Fruit fly (Drosophila melanogaster) whole organism, pupa: ENCODE data around the gene CG15020.

ENCODE experiments used
- CG10348 ChIP-seq: fragments of 200-800 bp; sonication (Bioruptor generic); IDR thresholded peaks from 2 replicates; pipeline ENCODE4 v1.3.6; 2022; ENCODE audit warnings: missing biosample characterization, missing genetic modification characterization
- CG12605 ChIP-seq: fragments of 200-800 bp; sonication (Bioruptor generic); IDR thresholded peaks from 2 replicates; pipeline ENCODE4 v1.3.6; 2022; ENCODE audit warnings: missing biosample characterization, missing genetic modification characterization
- CG13204 ChIP-seq: fragments of 200-800 bp; sonication (Bioruptor generic); optimal IDR thresholded peaks from 2 replicates; lab custom pipeline; 2018; ENCODE audit warnings: missing biosample characterization, mild to moderate bottlenecking, missing genetic modification characterization, moderate library complexity
- CG14655 ChIP-seq: fragments of 200-800 bp; sonication (Bioruptor generic); optimal IDR thresholded peaks from 3 replicates; lab custom pipeline; 2017; ENCODE audit warnings: mild to moderate bottlenecking, missing biosample characterization, missing genetic modification reagents, missing genetic modification characterization
- CG15710 ChIP-seq: fragments of 200-800 bp; sonication (Bioruptor generic); optimal IDR thresholded peaks from 2 replicates; lab custom pipeline; 2018; ENCODE audit warnings: missing biosample characterization, mild to moderate bottlenecking, missing genetic modification characterization, moderate library complexity
- CG17806 ChIP-seq: fragments of 200-800 bp; sonication (Bioruptor generic); optimal IDR thresholded peaks from 2 replicates; lab custom pipeline; 2018; ENCODE audit warnings: missing biosample characterization, mild to moderate bottlenecking, missing genetic modification characterization, moderate library complexity
- CG32121 ChIP-seq: fragments of 200-800 bp; sonication (Bioruptor generic); IDR thresholded peaks from 2 replicates; pipeline ENCODE4 v1.3.6; 2022; ENCODE audit warnings: missing biosample characterization, missing genetic modification characterization
- CG34367 ChIP-seq: fragments of 200-800 bp; sonication (Bioruptor generic); optimal IDR thresholded peaks from 2 replicates; lab custom pipeline; 2018; ENCODE audit warnings: missing biosample characterization, mild to moderate bottlenecking, missing genetic modification characterization
- CG4496 ChIP-seq: fragments of 200-800 bp; sonication (Bioruptor generic); IDR thresholded peaks from 3 replicates; pipeline ENCODE4 v1.3.6; 2022; ENCODE audit warnings: missing biosample characterization, missing genetic modification characterization
- CG8159 ChIP-seq: fragments of 200-800 bp; sonication (Bioruptor generic); optimal IDR thresholded peaks from 3 replicates; lab custom pipeline; 2018; ENCODE audit warnings: missing biosample characterization, mild to moderate bottlenecking, missing genetic modification characterization, moderate library complexity
- CG8301 ChIP-seq: fragments of 200-800 bp; sonication (Bioruptor generic); optimal IDR thresholded peaks from 2 replicates; lab custom pipeline; 2018; ENCODE audit warnings: missing biosample characterization, mild to moderate bottlenecking, missing genetic modification characterization
- CG9948 ChIP-seq: fragments of 200-800 bp; sonication (Bioruptor generic); optimal IDR thresholded peaks from 2 replicates; lab custom pipeline; 2018; ENCODE audit warnings: missing biosample characterization, mild to moderate bottlenecking, missing genetic modification characterization, moderate library complexity
- D1 ChIP-seq: fragments of 200-800 bp; sonication (Bioruptor generic); optimal IDR thresholded peaks from 2 replicates; lab custom pipeline; 2018; ENCODE audit warnings: missing biosample characterization, mild to moderate bottlenecking, missing genetic modification characterization, moderate library complexity
- EcR ChIP-seq: fragments of 200-800 bp; sonication (Bioruptor generic); optimal IDR thresholded peaks from 3 replicates; lab custom pipeline; 2019; ENCODE audit warnings: missing biosample characterization, missing genetic modification characterization, mild to moderate bottlenecking, moderate library complexity, missing genetic modification reagents
- Ets98B ChIP-seq: fragments of 200-800 bp; sonication (Bioruptor generic); IDR thresholded peaks from 2 replicates; pipeline ENCODE4 v1.3.6; 2022; ENCODE audit warnings: missing biosample characterization, missing genetic modification characterization
- Pif1A ChIP-seq: fragments of 200-800 bp; sonication (Bioruptor generic); optimal IDR thresholded peaks from 3 replicates; lab custom pipeline; 2016; ENCODE audit warnings: missing biosample characterization, missing genetic modification characterization
- Pif1B ChIP-seq: fragments of 200-800 bp; sonication (Bioruptor generic); optimal IDR thresholded peaks from 3 replicates; lab custom pipeline; 2016; ENCODE audit warnings: missing biosample characterization, missing genetic modification characterization
- Snoo ChIP-seq: fragments of 200-800 bp; sonication (Bioruptor generic); optimal IDR thresholded peaks from 3 replicates; lab custom pipeline; 2017; ENCODE audit warnings: missing biosample characterization, mild to moderate bottlenecking, missing genetic modification characterization, inconsistent platforms
- fd96Ca ChIP-seq: fragments of 200-800 bp; sonication (Bioruptor generic); IDR thresholded peaks from 3 replicates; pipeline ENCODE4 v1.3.6; 2022; ENCODE audit warnings: missing biosample characterization, missing genetic modification characterization
- gl ChIP-seq: fragments of 200-800 bp; sonication (Bioruptor generic); optimal IDR thresholded peaks from 2 replicates; lab custom pipeline; 2018; ENCODE audit warnings: missing biosample characterization, mild to moderate bottlenecking, missing genetic modification characterization
- rn ChIP-seq: fragments of 200-800 bp; sonication (Bioruptor generic); IDR thresholded peaks from 2 replicates; pipeline ENCODE4 v1.3.6; 2022; ENCODE audit warnings: missing biosample characterization, missing genetic modification characterization

CG15020 gene

dm6 chr3L:4411951-4412350, 9.5 kb upstream of the CG15020 start:
- no peak for TF ChIP-seq EcR (GFP tag; lab: Kevin White, UChicago)
- TF ChIP-seq gl (tag; lab: Kevin White, UChicago) = no peak
- TF ChIP-seq CG12605 (GFP tag; lab: Robert Waterston, UW) = no peak
- no peak for TF ChIP-seq CG8159 (tag; lab: Kevin White, UChicago)
- TF ChIP-seq Pif1B (GFP tag; lab: Kevin White, UChicago) = no peak
- peak; percentile 30; the same call in 1 of the 2 replicates for TF ChIP-seq Ets98B (GFP tag; lab: Robert Waterston, UW)
- no peak for TF ChIP-seq CG8301 (tag; lab: Kevin White, UChicago)

dm6 chr3L:4412974-4413373, 8.5 kb upstream of the CG15020 start:
- TF ChIP-seq Pif1B (GFP tag; lab: Kevin White, UChicago) = no peak
- no peak for TF ChIP-seq CG14655
- no peak for TF ChIP-seq CG9948
- TF ChIP-seq CG8301 (tag; lab: Kevin White, UChicago) = peak; percentile 4
- TF ChIP-seq Ets98B (GFP tag; lab: Robert Waterston, UW) = peak; percentile 60
- no peak for TF ChIP-seq CG13204
- no peak for TF ChIP-seq gl (tag; lab: Kevin White, UChicago)
- TF ChIP-seq CG15710 = no peak
- no peak for TF ChIP-seq Pif1A (GFP tag; lab: Kevin White, UChicago)
- TF ChIP-seq CG4496 (GFP tag; lab: Robert Waterston, UW) = peak; percentile 79
- no peak for TF ChIP-seq CG17806 (tag; lab: Kevin White, UChicago)
- no peak for TF ChIP-seq Snoo
- no peak for TF ChIP-seq EcR (GFP tag; lab: Kevin White, UChicago)
- TF ChIP-seq CG12605 (GFP tag; lab: Robert Waterston, UW) = 0 out of 2 replicates have a peak, but pooled peaks have one; percentile 39
- TF ChIP-seq CG8159 (tag; lab: Kevin White, UChicago) = no peak
- no peak for TF ChIP-seq CG34367 (tag; lab: Kevin White, UChicago)
- TF ChIP-seq CG32121 (GFP tag; lab: Robert Waterston, UW) = peak; percentile 67
- TF ChIP-seq fd96Ca (GFP tag; lab: Robert Waterston, UW) = peak; percentile 66; the same call in 1 of the 3 replicates

dm6 chr3L:4413800-4414446, 7.5 kb upstream of the CG15020 start:
- peak; percentile 73 for TF ChIP-seq CG12605 (GFP tag; lab: Robert Waterston, UW)
- no peak for TF ChIP-seq CG14655
- TF ChIP-seq CG8159 (tag; lab: Kevin White, UChicago) = no peak
- no peak for TF ChIP-seq D1 (tag; lab: Kevin White, UChicago)
- TF ChIP-seq Snoo = no peak
- TF ChIP-seq EcR (GFP tag; lab: Kevin White, UChicago) = no peak
- peak; percentile 63 for TF ChIP-seq fd96Ca (GFP tag; lab: Robert Waterston, UW)
- TF ChIP-seq CG13204 = no peak
- TF ChIP-seq CG9948 = no peak
- TF ChIP-seq CG4496 (GFP tag; lab: Robert Waterston, UW) = peak; percentile 65
- TF ChIP-seq Ets98B (GFP tag; lab: Robert Waterston, UW) = peak; percentile 59
- peak; percentile 67; the same call in 1 of the 2 replicates for TF ChIP-seq CG32121 (GFP tag; lab: Robert Waterston, UW)
- TF ChIP-seq, all 21 proteins: peak for 5

dm6 chr3L:4414579-4414978, 6.9 kb upstream of the CG15020 start:
- TF ChIP-seq rn = no peak
- TF ChIP-seq Pif1A (GFP tag; lab: Kevin White, UChicago) = no peak
- no peak for TF ChIP-seq fd96Ca (GFP tag; lab: Robert Waterston, UW)
- no peak for TF ChIP-seq EcR (GFP tag; lab: Kevin White, UChicago)
- TF ChIP-seq CG9948 = no peak
- no peak for TF ChIP-seq CG32121 (GFP tag; lab: Robert Waterston, UW)
- no peak for TF ChIP-seq CG8301 (tag; lab: Kevin White, UChicago)
- no peak for TF ChIP-seq Pif1B (GFP tag; lab: Kevin White, UChicago)
- no peak for TF ChIP-seq gl (tag; lab: Kevin White, UChicago)
- TF ChIP-seq Ets98B (GFP tag; lab: Robert Waterston, UW) = no peak

- no peak for TF ChIP-seq CG8159 (tag; lab: Kevin White, UChicago)
- TF ChIP-seq CG17806 (tag; lab: Kevin White, UChicago) = no peak
- TF ChIP-seq CG9948 = no peak
- TF ChIP-seq EcR (GFP tag; lab: Kevin White, UChicago) = peak; percentile 60
- TF ChIP-seq CG10348 (GFP tag; lab: Robert Waterston, UW) = no peak
- TF ChIP-seq gl (tag; lab: Kevin White, UChicago) = no peak
- TF ChIP-seq Ets98B (GFP tag; lab: Robert Waterston, UW) = no peak
- no peak for TF ChIP-seq Snoo
- 0 out of 3 replicates have a peak, but pooled peaks have one; percentile 14 for TF ChIP-seq fd96Ca (GFP tag; lab: Robert Waterston, UW)
- no peak for TF ChIP-seq CG14655
- no peak for TF ChIP-seq Pif1B (GFP tag; lab: Kevin White, UChicago)
These were observed 5.9 kb upstream of the CG15020 start for dm6 chr3L:4415326-4416274.
